Fruit fly (Drosophila melanogaster): ENCODE results near the gene Cox17.

Cox17 gene

DNA sequence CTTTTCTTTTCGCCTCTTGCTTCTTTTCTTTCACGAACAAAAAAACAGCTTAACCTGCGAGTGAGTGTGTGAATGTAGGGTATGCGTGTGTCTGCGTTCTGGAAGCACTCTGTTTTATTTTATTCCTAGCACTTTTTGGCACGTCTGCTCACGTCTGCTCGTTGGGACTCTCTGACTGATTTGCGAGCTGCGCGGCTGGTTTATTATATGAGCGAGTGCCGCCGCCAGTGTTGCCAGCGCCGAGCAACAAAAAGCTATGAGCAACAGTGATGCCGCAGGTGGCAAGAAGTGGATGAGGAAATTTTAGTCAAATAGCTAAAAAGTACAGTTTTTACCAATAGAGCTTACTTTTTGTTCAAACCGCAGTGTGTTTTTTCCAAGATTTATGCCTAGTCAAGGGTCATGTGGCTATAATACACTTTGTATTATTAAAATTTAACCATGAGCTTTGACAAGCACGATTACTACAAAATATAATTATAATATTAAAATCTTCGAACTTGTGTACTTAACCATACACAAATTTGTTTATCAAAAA lies 8.4 kb downstream of the Cox17 start, which contains the start of gene Lsd-2 (continued):
- TF ChIP-seq CG10979 (tag; optimal IDR thresholded peaks at IDR 0.05) = no peak
- no peak for TF ChIP-seq Ptx1 (GFP tag; IDR thresholded peaks at IDR 0.05)
- TF ChIP-seq CG1529 (GFP tag; optimal IDR thresholded peaks at IDR 0.05) = no peak
- peak; percentile 45 for TF ChIP-seq CG12071 (GFP tag; optimal IDR thresholded peaks at IDR 0.05)
- TF ChIP-seq CG4854 (GFP tag; optimal IDR thresholded peaks at IDR 0.05) = no peak
- no peak for TF ChIP-seq emc (GFP tag; optimal IDR thresholded peaks at IDR 0.05)
- no peak for TF ChIP-seq CG1602 (GFP tag; optimal IDR thresholded peaks at IDR 0.05)
- TF ChIP-seq NK7.1 (GFP tag; optimal IDR thresholded peaks at IDR 0.05) = no peak
- TF ChIP-seq CG5245 (GFP tag; optimal IDR thresholded peaks at IDR 0.05) = no peak
- TF ChIP-seq Hr3 (GFP tag; optimal IDR thresholded peaks at IDR 0.05) = no peak
- peak; percentile 90 for TF ChIP-seq Jarid2 (GFP tag; optimal IDR thresholded peaks at IDR 0.05)
- no peak for TF ChIP-seq sens-2 (GFP tag; IDR thresholded peaks at IDR 0.05)
- peak; percentile 24 for TF ChIP-seq CG18619 (GFP tag; optimal IDR thresholded peaks at IDR 0.05)
- no peak for TF ChIP-seq inv (GFP tag; IDR thresholded peaks at IDR 0.05; ENCODE audit: partially characterized antibody)
- TF ChIP-seq trem (tag; optimal IDR thresholded peaks at IDR 0.05) = no peak
- peak; percentile 13 for TF ChIP-seq CG17359 (tag; optimal IDR thresholded peaks at IDR 0.05)
- TF ChIP-seq bowl (GFP tag; IDR thresholded peaks at IDR 0.05) = no peak
- no peak for TF ChIP-seq Dad (GFP tag; optimal IDR thresholded peaks at IDR 0.05)
- no peak for TF ChIP-seq jigr1 (GFP tag; IDR thresholded peaks at IDR 0.05)
- TF ChIP-seq NC2α (GFP tag; optimal IDR thresholded peaks at IDR 0.05) = peak; percentile 11
- no peak for TF ChIP-seq hb (GFP tag; IDR thresholded peaks at IDR 0.05; ENCODE audit: partially characterized antibody)
- no peak for TF ChIP-seq CG18011 (GFP tag; optimal IDR thresholded peaks at IDR 0.05)
- no peak for TF ChIP-seq ham (GFP tag; IDR thresholded peaks at IDR 0.05)
- TF ChIP-seq CG8089 (GFP tag; optimal IDR thresholded peaks at IDR 0.05) = peak; percentile 29
- no peak for TF ChIP-seq tap (tag; optimal IDR thresholded peaks at IDR 0.05)
- no peak for TF ChIP-seq CG11723 (GFP tag; optimal IDR thresholded peaks at IDR 0.05)
- TF ChIP-seq vvl (GFP tag; IDR thresholded peaks at IDR 0.05) = peak; percentile 47; the same call in 1 of the 2 replicates
- peak; percentile 28 for TF ChIP-seq Dip3 (GFP tag; optimal IDR thresholded peaks at IDR 0.05)
- 0 out of 3 replicates have a peak, but pooled peaks have one; percentile 18 for TF ChIP-seq gce (GFP tag; IDR thresholded peaks at IDR 0.05)
- no peak for TF ChIP-seq dm (GFP tag; optimal IDR thresholded peaks at IDR 0.05)
- no peak for TF ChIP-seq CG17186 (GFP tag; optimal IDR thresholded peaks at IDR 0.05)
- 0 out of 2 replicates have a peak, but pooled peaks have one; percentile 17 for TF ChIP-seq CG10366 (GFP tag; IDR thresholded peaks at IDR 0.05)
- no peak for TF ChIP-seq Bteb2 (GFP tag; optimal IDR thresholded peaks at IDR 0.05)
- TF ChIP-seq fd64A (GFP tag; optimal IDR thresholded peaks at IDR 0.05) = no peak
- TF ChIP-seq al (GFP tag; IDR thresholded peaks at IDR 0.05) = no peak
- TF ChIP-seq dpn (GFP tag; optimal IDR thresholded peaks at IDR 0.05) = peak; percentile 10 to 24
- TF ChIP-seq Antp (GFP tag; optimal IDR thresholded peaks at IDR 0.05) = no peak
- TF ChIP-seq ind (GFP tag; optimal IDR thresholded peaks at IDR 0.05) = peak; percentile 17
- TF ChIP-seq btn (GFP tag; optimal IDR thresholded peaks at IDR 0.05) = no peak
- TF ChIP-seq CG7745 (tag; optimal IDR thresholded peaks at IDR 0.05) = no peak
- TF ChIP-seq wek (GFP tag; optimal IDR thresholded peaks at IDR 0.05) = no peak
- no peak for TF ChIP-seq da (GFP tag; optimal IDR thresholded peaks at IDR 0.05)
- no peak for TF ChIP-seq Neu2 (GFP tag; optimal IDR thresholded peaks at IDR 0.05; ENCODE audit: borderline replicate concordance)
- TF ChIP-seq pum (GFP tag; optimal IDR thresholded peaks at IDR 0.05) = no peak
- no peak for TF ChIP-seq ATbp (GFP tag; optimal IDR thresholded peaks at IDR 0.05)
- TF ChIP-seq hbn (GFP tag; IDR thresholded peaks at IDR 0.05; ENCODE audit: partially characterized antibody) = no peak
- TF ChIP-seq vnd (GFP tag; IDR thresholded peaks at IDR 0.05; ENCODE audit: partially characterized antibody) = no peak
- no peak for TF ChIP-seq klu (GFP tag; IDR thresholded peaks at IDR 0.05)
- TF ChIP-seq CG10565 (GFP tag; optimal IDR thresholded peaks at IDR 0.05) = no peak
- TF ChIP-seq hth (optimal IDR thresholded peaks at IDR 0.05) = no peak
- no peak for TF ChIP-seq Ets97D (GFP tag; optimal IDR thresholded peaks at IDR 0.05)

All from whole organism, embryonic.